Worm (Caenorhabditis elegans) whole organism, late embryonic: ENCODE results near the gene Y75B8A.32.

ENCODE experiments used
- Y22D7AL.16 ChIP-seq: sonication (generic microtip); optimal IDR thresholded peaks from 2 replicates; lab custom pipeline; 2016; ENCODE audit warnings: missing genetic modification characterization, missing compliant biosample characterization
- ama-1 ChIP-seq: fragments of 150-350 bp; optimal IDR thresholded peaks from 2 replicates; lab custom pipeline; 2014
- ceh-31 ChIP-seq: sonication (generic microtip); optimal IDR thresholded peaks from 2 replicates; lab custom pipeline; 2016; ENCODE audit warnings: missing genetic modification characterization, missing compliant biosample characterization
- dmd-4 ChIP-seq: sonication (generic microtip); optimal IDR thresholded peaks from 2 replicates; lab custom pipeline; 2016; ENCODE audit warnings: borderline replicate concordance, missing genetic modification characterization, missing compliant biosample characterization
- hlh-6 ChIP-seq: sonication (generic microtip); optimal IDR thresholded peaks from 2 replicates; lab custom pipeline; 2016; ENCODE audit warnings: missing genotype, missing genetic modification characterization, missing compliant biosample characterization
- pat-9 ChIP-seq: fragments of 200-800 bp; sonication (Bioruptor generic); optimal IDR thresholded peaks from 2 replicates; lab custom pipeline; 2018; ENCODE audit warnings: mild to moderate bottlenecking, missing genetic modification characterization, moderate library complexity, missing compliant biosample characterization
- pha-2 ChIP-seq: sonication (generic microtip); optimal IDR thresholded peaks from 2 replicates; lab custom pipeline; 2017; ENCODE audit warnings: mild to moderate bottlenecking, missing genetic modification characterization, missing compliant biosample characterization
- pha-4 ChIP-seq: fragments of 150-350 bp; optimal IDR thresholded peaks from 2 replicates; lab custom pipeline; 2018; ENCODE audit warnings: missing biosample characterization, missing genetic modification reagents, missing genetic modification characterization

ce11 chrIII:12356588-12356987 is 1.8 kb downstream of the Y75B8A.32 start:
- TF ChIP-seq pha-4 (tag; lab: Kevin White, UChicago), result no peak
- TF ChIP-seq hlh-6 (tag; lab: Kevin White, UChicago), result no peak
- no peak for TF ChIP-seq ama-1 (lab: Kevin White, UChicago)
- no peak for TF ChIP-seq dmd-4 (tag; lab: Kevin White, UChicago)
- TF ChIP-seq pat-9, result no peak
- TF ChIP-seq pha-2 (tag; lab: Kevin White, UChicago), result no peak
- no peak for TF ChIP-seq Y22D7AL.16 (tag; lab: Kevin White, UChicago)
- no peak for TF ChIP-seq ceh-31 (tag; lab: Kevin White, UChicago)
